Fruit fly (Drosophila melanogaster) whole organism, prepupa: Measurements from ENCODE around the gene Vps2.

Source experiments
- Blimp-1 ChIP-seq: fragments of 200-800 bp; sonication (Bioruptor generic); optimal IDR thresholded peaks from 3 replicates; lab custom pipeline; 2017; ENCODE audit warnings: missing biosample characterization, missing genetic modification characterization, mild to moderate bottlenecking, moderate library complexity, missing genetic modification reagents
- CG10631 ChIP-seq: fragments of 200-800 bp; sonication (Bioruptor generic); optimal IDR thresholded peaks from 2 replicates; lab custom pipeline; 2016; ENCODE audit warnings: missing biosample characterization, missing genetic modification characterization
- CG10669 ChIP-seq: fragments of 200-800 bp; sonication (Bioruptor generic); optimal IDR thresholded peaks from 3 replicates; lab custom pipeline; 2018; ENCODE audit warnings: missing biosample characterization, mild to moderate bottlenecking, missing genetic modification characterization, moderate library complexity
- CG11294 ChIP-seq: fragments of 200-800 bp; sonication (Bioruptor generic); IDR thresholded peaks from 2 replicates; pipeline ENCODE4 v1.3.6; 2022; ENCODE audit warnings: missing biosample characterization, missing genetic modification characterization
- CG11762 ChIP-seq: fragments of 200-800 bp; sonication (Bioruptor generic); optimal IDR thresholded peaks from 3 replicates; lab custom pipeline; 2016; ENCODE audit warnings: missing biosample characterization, missing genetic modification characterization; ENCODE audit not compliant: insufficient read depth
- CG11902 ChIP-seq: fragments of 200-800 bp; sonication (Bioruptor generic); optimal IDR thresholded peaks from 3 replicates; lab custom pipeline; 2016; ENCODE audit warnings: missing biosample characterization, missing genetic modification characterization
- CG15336 ChIP-seq: fragments of 200-800 bp; sonication (Bioruptor generic); IDR thresholded peaks from 2 replicates; pipeline ENCODE4 v1.3.6; 2022; ENCODE audit warnings: missing biosample characterization, missing genetic modification characterization
- CG16779 ChIP-seq: fragments of 200-800 bp; sonication (Bioruptor generic); optimal IDR thresholded peaks from 3 replicates; lab custom pipeline; 2017; ENCODE audit warnings: missing biosample characterization, mild to moderate bottlenecking, missing genetic modification characterization
- CG3032 ChIP-seq: fragments of 200-800 bp; optimal IDR thresholded peaks from 2 replicates; lab custom pipeline; 2019; ENCODE audit warnings: missing biosample characterization, mild to moderate bottlenecking, missing genetic modification characterization, moderate library complexity
- CG31627 ChIP-seq: fragments of 200-800 bp; sonication (Bioruptor generic); optimal IDR thresholded peaks from 3 replicates; lab custom pipeline; 2016; ENCODE audit warnings: missing biosample characterization, missing genetic modification characterization
- CG32006 ChIP-seq: fragments of 200-800 bp; sonication (Bioruptor generic); optimal IDR thresholded peaks from 3 replicates; lab custom pipeline; 2017; ENCODE audit warnings: missing biosample characterization, mild to moderate bottlenecking, missing genetic modification characterization
- CG4318 ChIP-seq: fragments of 200-800 bp; sonication (Bioruptor generic); optimal IDR thresholded peaks from 3 replicates; lab custom pipeline; 2017; ENCODE audit warnings: missing biosample characterization, mild to moderate bottlenecking, missing genetic modification characterization
- CG6163 ChIP-seq: fragments of 200-800 bp; sonication (Bioruptor generic); IDR thresholded peaks from 3 replicates; pipeline ENCODE4 v1.3.6; 2022; ENCODE audit warnings: missing biosample characterization, missing genetic modification characterization
- CG6276 ChIP-seq: fragments of 200-800 bp; sonication (Bioruptor generic); optimal IDR thresholded peaks from 2 replicates; lab custom pipeline; 2017; ENCODE audit warnings: missing biosample characterization, mild to moderate bottlenecking, missing genetic modification characterization
- CG6808 ChIP-seq: fragments of 200-800 bp; sonication (Bioruptor generic); optimal IDR thresholded peaks from 3 replicates; lab custom pipeline; 2017; ENCODE audit warnings: missing biosample characterization, missing genetic modification characterization, mild to moderate bottlenecking, moderate library complexity, missing genetic modification reagents
- CG6854 ChIP-seq: fragments of 200-800 bp; sonication (Bioruptor generic); optimal IDR thresholded peaks from 2 replicates; lab custom pipeline; 2017; ENCODE audit warnings: missing biosample characterization, mild to moderate bottlenecking, missing genetic modification characterization
- CG7368 ChIP-seq: fragments of 200-800 bp; sonication (Bioruptor generic); optimal IDR thresholded peaks from 3 replicates; lab custom pipeline; 2016; ENCODE audit warnings: missing biosample characterization, missing genetic modification characterization
- CG8319 ChIP-seq: fragments of 200-800 bp; sonication (Bioruptor generic); optimal IDR thresholded peaks from 3 replicates; lab custom pipeline; 2016; ENCODE audit warnings: missing biosample characterization, missing genetic modification characterization
- CG8632 ChIP-seq: fragments of 200-800 bp; sonication (Bioruptor generic); optimal IDR thresholded peaks from 3 replicates; lab custom pipeline; 2016; ENCODE audit warnings: missing biosample characterization, missing genetic modification characterization
- Eip93F ChIP-seq: fragments of 200-800 bp; sonication (Bioruptor generic); optimal IDR thresholded peaks from 2 replicates; lab custom pipeline; 2016; ENCODE audit warnings: missing biosample characterization, mild to moderate bottlenecking, missing genetic modification characterization
- Ets21C ChIP-seq: fragments of 200-800 bp; sonication (Bioruptor generic); optimal IDR thresholded peaks from 3 replicates; lab custom pipeline; 2016; ENCODE audit warnings: missing biosample characterization, missing genetic modification characterization
- Ets96B ChIP-seq: fragments of 200-800 bp; optimal IDR thresholded peaks from 2 replicates; lab custom pipeline; 2019; ENCODE audit warnings: missing biosample characterization, mild to moderate bottlenecking, missing genetic modification characterization, moderate library complexity
- Gug ChIP-seq: fragments of 200-800 bp; sonication (Bioruptor generic); IDR thresholded peaks from 2 replicates; pipeline ENCODE4 v1.3.6; 2022; ENCODE audit warnings: missing biosample characterization, missing genetic modification characterization
- Hr39 ChIP-seq: fragments of 200-800 bp; sonication (Bioruptor generic); optimal IDR thresholded peaks from 2 replicates; lab custom pipeline; 2016; ENCODE audit warnings: missing biosample characterization, missing genetic modification characterization
- Hr4 ChIP-seq: fragments of 200-800 bp; sonication (Bioruptor generic); optimal IDR thresholded peaks from 3 replicates; lab custom pipeline; 2016; ENCODE audit warnings: missing biosample characterization, missing genetic modification characterization
- Lpt ChIP-seq: fragments of 200-800 bp; sonication (Bioruptor generic); optimal IDR thresholded peaks from 3 replicates; lab custom pipeline; 2016; ENCODE audit warnings: missing biosample characterization, missing genetic modification characterization
- Met ChIP-seq: fragments of 200-800 bp; sonication (Bioruptor generic); optimal IDR thresholded peaks from 3 replicates; lab custom pipeline; 2016; ENCODE audit warnings: missing biosample characterization, missing genetic modification characterization
- OdsH ChIP-seq: fragments of 200-800 bp; sonication (Bioruptor generic); optimal IDR thresholded peaks from 3 replicates; lab custom pipeline; 2016; ENCODE audit warnings: missing biosample characterization, missing genetic modification characterization
- Smox ChIP-seq: fragments of 200-800 bp; sonication (Bioruptor generic); optimal IDR thresholded peaks from 3 replicates; lab custom pipeline; 2016; ENCODE audit warnings: missing biosample characterization, missing genetic modification characterization
- Sox102F ChIP-seq: fragments of 200-800 bp; sonication (Bioruptor generic); optimal IDR thresholded peaks from 2 replicates; lab custom pipeline; 2016; ENCODE audit warnings: missing biosample characterization, mild to moderate bottlenecking, missing genetic modification characterization
- Sox14 ChIP-seq: fragments of 200-800 bp; sonication (Bioruptor generic); optimal IDR thresholded peaks from 3 replicates; lab custom pipeline; 2016; ENCODE audit warnings: missing biosample characterization, missing genetic modification characterization
- Sox15 ChIP-seq: fragments of 200-800 bp; sonication (Bioruptor generic); optimal IDR thresholded peaks from 3 replicates; lab custom pipeline; 2016; ENCODE audit warnings: missing biosample characterization, missing genetic modification characterization
- achi ChIP-seq: fragments of 200-800 bp; sonication (Bioruptor generic); optimal IDR thresholded peaks from 3 replicates; lab custom pipeline; 2016; ENCODE audit warnings: missing biosample characterization, missing genetic modification characterization
- acj6 ChIP-seq: fragments of 200-800 bp; sonication (Bioruptor generic); optimal IDR thresholded peaks from 3 replicates; lab custom pipeline; 2016; ENCODE audit warnings: missing biosample characterization, missing genetic modification characterization
- dac ChIP-seq: fragments of 200-800 bp; sonication (Bioruptor generic); optimal IDR thresholded peaks from 2 replicates; lab custom pipeline; 2017; ENCODE audit warnings: missing biosample characterization, mild to moderate bottlenecking, missing genetic modification characterization
- dsx ChIP-seq: fragments of 200-800 bp; optimal IDR thresholded peaks from 3 replicates; lab custom pipeline; 2019; ENCODE audit warnings: missing biosample characterization, mild to moderate bottlenecking, missing genetic modification characterization, moderate library complexity; ENCODE audit not compliant: poor library complexity, severe bottlenecking
- esn ChIP-seq: fragments of 200-800 bp; sonication (Bioruptor generic); optimal IDR thresholded peaks from 2 replicates; lab custom pipeline; 2016; ENCODE audit warnings: missing biosample characterization, mild to moderate bottlenecking, missing genetic modification characterization, moderate library complexity
- fd59A ChIP-seq: fragments of 200-800 bp; sonication (Bioruptor generic); optimal IDR thresholded peaks from 2 replicates; lab custom pipeline; 2017; ENCODE audit warnings: missing biosample characterization, mild to moderate bottlenecking, missing genetic modification characterization, missing genetic modification reagents
- fkh ChIP-seq: fragments of 200-800 bp; sonication (Bioruptor generic); optimal IDR thresholded peaks from 3 replicates; lab custom pipeline; 2017; ENCODE audit warnings: missing biosample characterization, mild to moderate bottlenecking, missing genetic modification characterization, moderate library complexity
- lz ChIP-seq: fragments of 200-800 bp; sonication (Bioruptor generic); optimal IDR thresholded peaks from 3 replicates; lab custom pipeline; 2016; ENCODE audit warnings: missing biosample characterization, missing genetic modification characterization
- net ChIP-seq: fragments of 200-800 bp; sonication (Bioruptor generic); optimal IDR thresholded peaks from 3 replicates; lab custom pipeline; 2016; ENCODE audit warnings: missing biosample characterization, missing genetic modification characterization
- salr ChIP-seq, 2 experiments: fragments of 200-800 bp; sonication (Bioruptor generic); optimal IDR thresholded peaks; 3 replicates each; lab custom pipeline; 2016 to 2018; ENCODE audit warnings: missing biosample characterization in 2 of 2, missing genetic modification characterization in 2 of 2, mild to moderate bottlenecking in 1 of 2
- spab ChIP-seq: fragments of 200-800 bp; sonication (Bioruptor generic); optimal IDR thresholded peaks from 2 replicates; lab custom pipeline; 2017; ENCODE audit warnings: missing biosample characterization, mild to moderate bottlenecking, missing genetic modification characterization, missing genetic modification reagents
- topi ChIP-seq: fragments of 200-800 bp; sonication (Bioruptor generic); optimal IDR thresholded peaks from 3 replicates; lab custom pipeline; 2016; ENCODE audit warnings: missing biosample characterization, missing genetic modification characterization
- vri ChIP-seq: fragments of 200-800 bp; sonication (Bioruptor generic); optimal IDR thresholded peaks from 3 replicates; lab custom pipeline; 2016; ENCODE audit warnings: missing biosample characterization, mild to moderate bottlenecking, missing genetic modification characterization

The Vps2 gene

dm6 chr3R:26019232-26019631 lies 33.4 kb upstream of the Vps2 start (continued):
- TF ChIP-seq dsx (GFP tag; lab: Kevin White, UChicago) (no peak), CG11762 (GFP tag; lab: Kevin White, UChicago) (peak; percentile 0), CG16779 (tag; lab: Kevin White, UChicago) (no peak), CG4318 (GFP tag; lab: Kevin White, UChicago) (peak; percentile 81), CG15336 (GFP tag; lab: Robert Waterston, UW) (peak; percentile 95), topi (GFP tag; lab: Kevin White, UChicago) (no peak), CG6276 (GFP tag; lab: Kevin White, UChicago) (peak; percentile 85), CG6808 (peak; percentile 23), Gug (GFP tag; lab: Robert Waterston, UW) (peak; percentile 76), Sox15 (GFP tag; lab: Kevin White, UChicago) (no peak), lz (no peak), vri (no peak), Lpt (GFP tag; lab: Kevin White, UChicago) (peak; percentile 67), CG6854 (GFP tag; lab: Kevin White, UChicago) (no peak), achi (GFP tag; lab: Kevin White, UChicago) (peak; percentile 69), Hr39 (GFP tag; lab: Kevin White, UChicago) (no peak), salr (GFP tag; optimal IDR thresholded peaks at IDR 0.05; lab: Kevin White, UChicago) (peak in 1 of 2 experiments; percentile 53)
- TF ChIP-seq, all 60 proteins: peak for 29

- TF ChIP-seq CG10669 (GFP tag; lab: Kevin White, UChicago), result peak; percentile 73
- TF ChIP-seq Sox102F, result peak; percentile 26
- no peak for TF ChIP-seq Blimp-1 (GFP tag; lab: Kevin White, UChicago)
- TF ChIP-seq acj6 (GFP tag; lab: Kevin White, UChicago), result peak; percentile 72
- TF ChIP-seq CG10631, result peak; percentile 76
- TF ChIP-seq CG31627, result peak; percentile 15
- peak; percentile 62 for TF ChIP-seq net (GFP tag; lab: Kevin White, UChicago)
- TF ChIP-seq CG3032 (tag; lab: Kevin White, UChicago), result peak; percentile 68
- TF ChIP-seq Smox (GFP tag; lab: Kevin White, UChicago), result peak; percentile 51
- TF ChIP-seq Ets21C, result peak; percentile 6
- TF ChIP-seq Sox14, result peak; percentile 36
- TF ChIP-seq vri, result peak; percentile 27
- no peak for TF ChIP-seq fkh (GFP tag; lab: Kevin White, UChicago)
- no peak for TF ChIP-seq CG6854 (GFP tag; lab: Kevin White, UChicago)
- TF ChIP-seq Ets96B (tag; lab: Kevin White, UChicago), result peak; percentile 72
- TF ChIP-seq OdsH (GFP tag; lab: Kevin White, UChicago), result peak; percentile 82
- peak; percentile 78 for TF ChIP-seq CG4318 (GFP tag; lab: Kevin White, UChicago)
- peak; percentile 54 for TF ChIP-seq CG7368 (GFP tag; lab: Kevin White, UChicago)
- TF ChIP-seq CG8319 (GFP tag; lab: Kevin White, UChicago), result peak; percentile 24
- peak; percentile 25 for TF ChIP-seq Lpt (GFP tag; lab: Kevin White, UChicago)
- TF ChIP-seq CG15336 (GFP tag; lab: Robert Waterston, UW), result peak; percentile 86
- no peak for TF ChIP-seq Eip93F (GFP tag; lab: Kevin White, UChicago)
- TF ChIP-seq esn (GFP tag; lab: Kevin White, UChicago), result peak; percentile 64
- TF ChIP-seq CG6163 (GFP tag; lab: Robert Waterston, UW), result peak; percentile 81
- peak; percentile 59 for TF ChIP-seq CG11762 (GFP tag; lab: Kevin White, UChicago)
- TF ChIP-seq Gug (GFP tag; lab: Robert Waterston, UW), result peak; percentile 58
- TF ChIP-seq spab (GFP tag; lab: Kevin White, UChicago), result peak; percentile 66
- TF ChIP-seq Hr39 (GFP tag; lab: Kevin White, UChicago), result peak; percentile 36
- peak; percentile 53 for TF ChIP-seq Sox15 (GFP tag; lab: Kevin White, UChicago)
- TF ChIP-seq fd59A (GFP tag; lab: Kevin White, UChicago), result peak; percentile 55
- peak; percentile 48 for TF ChIP-seq topi (GFP tag; lab: Kevin White, UChicago)
- peak; percentile 88 for TF ChIP-seq CG32006 (GFP tag; lab: Kevin White, UChicago)
- TF ChIP-seq dac (GFP tag; lab: Kevin White, UChicago), result peak; percentile 53
- peak; percentile 47 for TF ChIP-seq CG11902 (GFP tag; lab: Kevin White, UChicago)
- TF ChIP-seq CG11294 (GFP tag; lab: Robert Waterston, UW), result peak; percentile 19; the same call in 1 of the 2 replicates
- TF ChIP-seq Met (GFP tag; lab: Kevin White, UChicago), result peak; percentile 53
- TF ChIP-seq CG8632 (GFP tag; lab: Kevin White, UChicago), result peak; percentile 62
- peak; percentile 77 for TF ChIP-seq Hr4
Observed at dm6 chr3R:26020244-26021171, 32.1 kb upstream of the Vps2 start.
